Worm (Caenorhabditis elegans) whole organism, L4 larva: ENCODE data around the gene C11E4.8.

ENCODE experiments used
- F10B5.3 ChIP-seq: sonication (generic microtip); optimal IDR thresholded peaks from 2 replicates; lab custom pipeline; 2016; ENCODE audit warnings: mild to moderate bottlenecking, missing genetic modification characterization, missing compliant biosample characterization
- F37D6.2 ChIP-seq: sonication (generic microtip); optimal IDR thresholded peaks from 2 replicates; lab custom pipeline; 2016; ENCODE audit warnings: mild to moderate bottlenecking, missing genetic modification characterization, missing compliant biosample characterization
- Y105C5A.15 ChIP-seq: fragments of 200-800 bp; sonication (Bioruptor generic); IDR thresholded peaks from 2 replicates; pipeline ENCODE4 v1.3.6; 2022; ENCODE audit warnings: missing genetic modification characterization, missing compliant biosample characterization
- ZK337.2 ChIP-seq: fragments of 200-800 bp; sonication (Bioruptor generic); IDR thresholded peaks from 2 replicates; pipeline ENCODE4 v1.3.6; 2022; ENCODE audit warnings: missing genetic modification reagents, missing genetic modification characterization, missing compliant biosample characterization
- aha-1 ChIP-seq: fragments of 150-350 bp; peaks from one replicate; lab custom pipeline; 2014; ENCODE audit warnings: missing biosample characterization, missing genetic modification characterization
- aly-2 ChIP-seq: sonication (generic microtip); optimal IDR thresholded peaks from 2 replicates; lab custom pipeline; 2018; ENCODE audit warnings: missing biosample characterization, missing genetic modification characterization
- ceh-44 ChIP-seq: fragments of 200-800 bp; sonication (Bioruptor generic); IDR thresholded peaks from 2 replicates; pipeline ENCODE4 v1.3.6; 2022; ENCODE audit warnings: missing genetic modification reagents, missing genetic modification characterization, missing compliant biosample characterization
- ceh-62 ChIP-seq: sonication (generic microtip); optimal IDR thresholded peaks from 2 replicates; lab custom pipeline; 2017; ENCODE audit warnings: missing biosample characterization, missing genetic modification characterization
- cey-2 ChIP-seq: sonication (generic microtip); optimal IDR thresholded peaks from 3 replicates; lab custom pipeline; 2017; ENCODE audit warnings: missing genetic modification characterization, mild to moderate bottlenecking, missing compliant biosample characterization, antibody characterized with exemption, borderline replicate concordance; ENCODE audit not compliant: insufficient read depth
- ctbp-1 ChIP-seq: fragments of 200-800 bp; sonication (Bioruptor generic); IDR thresholded peaks from 2 replicates; pipeline ENCODE4 v1.3.6; 2022; ENCODE audit warnings: missing genetic modification reagents, missing genetic modification characterization, missing compliant biosample characterization
- daf-16 ChIP-seq, 3 experiments: sonication (generic microtip); optimal IDR thresholded peaks; 2 replicates each; lab custom pipeline; 2016 to 2017; ENCODE audit warnings: missing genetic modification characterization in 3 of 3, missing genetic modification reagents in 3 of 3, mild to moderate bottlenecking in 2 of 3, missing compliant biosample characterization in 2 of 3, missing biosample characterization in 1 of 3, moderate library complexity in 1 of 3
- daf-8 ChIP-seq: fragments of 200-800 bp; sonication (Bioruptor generic); IDR thresholded peaks from 2 replicates; pipeline ENCODE4 v1.3.6; 2022; ENCODE audit warnings: missing genetic modification characterization, missing compliant biosample characterization
- dmd-6 ChIP-seq: fragments of 200-800 bp; sonication (Bioruptor generic); IDR thresholded peaks from 2 replicates; pipeline ENCODE4 v1.3.6; 2022; ENCODE audit warnings: missing genetic modification reagents, missing genetic modification characterization, missing compliant biosample characterization
- dmd-9 ChIP-seq: fragments of 200-800 bp; sonication (Bioruptor generic); IDR thresholded peaks from 2 replicates; pipeline ENCODE4 v1.3.6; 2022; ENCODE audit warnings: missing genetic modification reagents, missing genetic modification characterization, missing compliant biosample characterization
- dpl-1 ChIP-seq: fragments of 150-350 bp; optimal IDR thresholded peaks from 2 replicates; lab custom pipeline; 2014; ENCODE audit warnings: missing biosample characterization, missing genetic modification reagents, missing genetic modification characterization
- gei-8 ChIP-seq: fragments of 200-800 bp; sonication (Bioruptor generic); optimal IDR thresholded peaks from 2 replicates; lab custom pipeline; 2018; ENCODE audit warnings: mild to moderate bottlenecking, missing genetic modification characterization, missing compliant biosample characterization
- hif-1 ChIP-seq, 2 experiments: sonication (generic microtip); optimal IDR thresholded peaks; 2 replicates each; lab custom pipeline; 2016 to 2017; ENCODE audit warnings: missing compliant biosample characterization in 2 of 2, missing genetic modification characterization in 2 of 2, missing genetic modification reagents in 2 of 2, missing genotype in 2 of 2, mild to moderate bottlenecking in 1 of 2
- hlh-30 ChIP-seq: sonication (generic microtip); optimal IDR thresholded peaks from 2 replicates; lab custom pipeline; 2017; ENCODE audit warnings: antibody characterized with exemption, mild to moderate bottlenecking, missing genetic modification characterization, missing compliant biosample characterization; ENCODE audit not compliant: insufficient read depth
- hmg-1.1 ChIP-seq: fragments of 200-800 bp; sonication (Bioruptor generic); IDR thresholded peaks from 2 replicates; pipeline ENCODE4 v1.3.6; 2022; ENCODE audit warnings: missing genetic modification reagents, missing genetic modification characterization, missing compliant biosample characterization
- jun-1 ChIP-seq: fragments of 150-350 bp; optimal IDR thresholded peaks from 2 replicates; lab custom pipeline; 2014; ENCODE audit warnings: missing biosample characterization, missing genetic modification reagents, missing genetic modification characterization
- lin-1 ChIP-seq: fragments of 200-800 bp; sonication (Bioruptor generic); IDR thresholded peaks from 2 replicates; pipeline ENCODE4 v1.3.6; 2022; ENCODE audit warnings: missing genetic modification reagents, missing genetic modification characterization, missing compliant biosample characterization
- lin-29 ChIP-seq: fragments of 200-800 bp; sonication (Bioruptor generic); IDR thresholded peaks from 2 replicates; pipeline ENCODE4 v1.3.6; 2022; ENCODE audit warnings: missing genetic modification reagents, missing genetic modification characterization, missing compliant biosample characterization
- lin-38 ChIP-seq: fragments of 200-800 bp; sonication (Bioruptor generic); IDR thresholded peaks from 2 replicates; pipeline ENCODE4 v1.3.6; 2022; ENCODE audit warnings: missing genetic modification reagents, missing genetic modification characterization, missing compliant biosample characterization
- madf-5 ChIP-seq, 2 experiments: fragments of 200-800 bp; sonication (Bioruptor generic); IDR thresholded peaks; 2 replicates each; pipeline ENCODE4 v1.3.6; 2022; ENCODE audit warnings: missing compliant biosample characterization in 2 of 2, missing genetic modification characterization in 2 of 2
- mep-1 ChIP-seq: fragments of 150-350 bp; sonication (generic microtip); optimal IDR thresholded peaks from 3 replicates; lab custom pipeline; 2014; ENCODE audit warnings: missing biosample characterization, missing genetic modification characterization
- nhr-102 ChIP-seq: sonication (generic microtip); optimal IDR thresholded peaks from 2 replicates; lab custom pipeline; 2016; ENCODE audit warnings: mild to moderate bottlenecking, missing genetic modification characterization, moderate library complexity, missing compliant biosample characterization
- nhr-237 ChIP-seq: sonication (generic microtip); optimal IDR thresholded peaks from 2 replicates; lab custom pipeline; 2017; ENCODE audit warnings: missing biosample characterization, missing genetic modification characterization
- nhr-28 ChIP-seq: fragments of 150-350 bp; optimal IDR thresholded peaks from 2 replicates; lab custom pipeline; 2014; ENCODE audit warnings: missing biosample characterization, missing genetic modification characterization
- nhr-41 ChIP-seq: fragments of 200-800 bp; sonication (Bioruptor generic); IDR thresholded peaks from 2 replicates; pipeline ENCODE4 v1.3.6; 2022; ENCODE audit warnings: missing genetic modification reagents, missing genetic modification characterization, missing compliant biosample characterization
- nhr-76 ChIP-seq: fragments of 150-350 bp; optimal IDR thresholded peaks from 2 replicates; lab custom pipeline; 2014; ENCODE audit warnings: missing biosample characterization, missing genetic modification characterization
- php-3 ChIP-seq: fragments of 200-800 bp; sonication (Bioruptor generic); IDR thresholded peaks from 2 replicates; pipeline ENCODE4 v1.3.6; 2022; ENCODE audit warnings: missing genetic modification reagents, missing genetic modification characterization, missing compliant biosample characterization
- rbr-2 ChIP-seq: sonication (generic microtip); optimal IDR thresholded peaks from 2 replicates; lab custom pipeline; 2016; ENCODE audit warnings: missing genotype, missing genetic modification characterization, missing compliant biosample characterization
- saeg-2 ChIP-seq: fragments of 200-800 bp; sonication (Bioruptor generic); IDR thresholded peaks from 2 replicates; pipeline ENCODE4 v1.3.6; 2022; ENCODE audit warnings: missing genetic modification reagents, missing genetic modification characterization, missing compliant biosample characterization
- sdz-12 ChIP-seq: fragments of 200-800 bp; sonication (Bioruptor generic); optimal IDR thresholded peaks from 2 replicates; lab custom pipeline; 2018; ENCODE audit warnings: mild to moderate bottlenecking, missing genetic modification characterization, missing compliant biosample characterization
- set-16 ChIP-seq: fragments of 200-800 bp; sonication (Bioruptor generic); IDR thresholded peaks from 2 replicates; pipeline ENCODE4 v1.3.6; 2022; ENCODE audit warnings: missing genetic modification reagents, missing genetic modification characterization, missing compliant biosample characterization
- tag-97 ChIP-seq: fragments of 200-800 bp; sonication (Bioruptor generic); IDR thresholded peaks from 2 replicates; pipeline ENCODE4 v1.3.6; 2022; ENCODE audit warnings: missing genetic modification characterization, missing compliant biosample characterization
- unc-62 ChIP-seq, 3 experiments: fragments of 150-350 bp in 1 of 3; sonication (generic microtip); optimal IDR thresholded peaks in 2 of 3; peaks in 1 of 3; 1 replicate in 1 of 3; 2 replicates in 2 of 3; lab custom pipeline; 2014 to 2017; ENCODE audit warnings: missing biosample characterization in 3 of 3, missing genetic modification characterization in 3 of 3, missing genetic modification reagents in 3 of 3, missing genotype in 1 of 3
- zag-1 ChIP-seq: fragments of 150-350 bp; optimal IDR thresholded peaks from 2 replicates; lab custom pipeline; 2014; ENCODE audit warnings: missing biosample characterization, missing genetic modification characterization
- ztf-7 ChIP-seq: fragments of 150-350 bp; optimal IDR thresholded peaks from 2 replicates; lab custom pipeline; 2014; ENCODE audit warnings: missing biosample characterization, missing genetic modification characterization

C11E4.8 gene

DNA sequence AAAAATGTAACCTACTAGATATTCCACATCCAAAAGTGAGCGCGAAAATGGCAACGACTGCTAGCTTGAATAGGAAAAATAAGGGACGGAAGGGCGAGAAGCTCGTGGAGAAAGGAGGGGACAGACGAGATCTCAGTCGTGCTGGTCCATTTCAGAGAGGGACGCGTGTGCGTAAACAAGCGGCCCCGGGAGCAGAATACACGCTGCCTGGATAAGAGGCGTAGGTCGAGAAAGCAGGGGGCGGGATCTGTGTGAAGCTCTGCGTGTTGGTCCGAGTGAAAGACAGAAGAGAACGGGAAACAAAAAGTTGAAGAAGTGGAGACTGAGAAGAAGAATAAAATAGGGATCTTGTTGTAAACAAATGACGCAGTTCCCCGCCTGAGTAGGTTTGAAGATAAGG lies 48.3 kb downstream of the C11E4.8 start, which contains the start of gene T14B1.1 (continued):
- TF ChIP-seq jun-1 (tag; lab: Kevin White, UChicago) (no peak), nhr-76 (tag; lab: Kevin White, UChicago) (no peak), nhr-237 (tag; lab: Kevin White, UChicago) (no peak), set-16 (GFP tag; lab: Robert Waterston, UW) (peak; percentile 64), nhr-41 (GFP tag; lab: Robert Waterston, UW) (no peak), nhr-102 (tag; lab: Kevin White, UChicago) (no peak), ceh-62 (tag; lab: Kevin White, UChicago) (no peak), dmd-6 (no peak), nhr-28 (tag; lab: Kevin White, UChicago) (no peak), tag-97 (GFP tag; lab: Robert Waterston, UW) (no peak), cey-2 (tag; lab: Kevin White, UChicago) (no peak), mep-1 (tag; lab: Kevin White, UChicago) (peak; percentile 64), dpl-1 (GFP tag; lab: Kevin White, UChicago) (no peak), hmg-1.1 (GFP tag; lab: Robert Waterston, UW) (peak; percentile 52; the same call in 1 of the 2 replicates), gei-8 (GFP tag; lab: Kevin White, UChicago) (no peak), aly-2 (tag; lab: Kevin White, UChicago) (no peak), hif-1 (tag; optimal IDR thresholded peaks at IDR 0.05; lab: Kevin White, UChicago) (no peak), ztf-7 (no peak), lin-38 (GFP tag; lab: Robert Waterston, UW) (no peak), sdz-12 (GFP tag; lab: Kevin White, UChicago) (no peak), F37D6.2 (no peak), lin-29 (GFP tag; lab: Robert Waterston, UW) (no peak), zag-1 (tag; lab: Kevin White, UChicago) (no peak), dmd-9 (GFP tag; lab: Robert Waterston, UW) (no peak), madf-5 (GFP tag; IDR thresholded peaks at IDR 0.05; lab: Robert Waterston, UW) (no peak), ZK337.2 (GFP tag; lab: Robert Waterston, UW) (no peak), ctbp-1 (GFP tag; lab: Robert Waterston, UW) (no peak), unc-62 (GFP tag; optimal IDR thresholded peaks at IDR 0.05 in 1 of 2; lab: Kevin White, UChicago) (peak in 1 of 2 experiments; percentile 32), unc-62 (tag; optimal IDR thresholded peaks at IDR 0.05; lab: Kevin White, UChicago) (no peak), lin-1 (no peak), aha-1 (peak; percentile 98), F10B5.3 (tag; lab: Kevin White, UChicago) (no peak), rbr-2 (tag; lab: Kevin White, UChicago) (peak; percentile 74), ceh-44 (GFP tag; lab: Robert Waterston, UW) (no peak), daf-8 (GFP tag; lab: Robert Waterston, UW) (no peak), php-3 (GFP tag; lab: Robert Waterston, UW) (no peak), saeg-2 (no peak)

DNA sequence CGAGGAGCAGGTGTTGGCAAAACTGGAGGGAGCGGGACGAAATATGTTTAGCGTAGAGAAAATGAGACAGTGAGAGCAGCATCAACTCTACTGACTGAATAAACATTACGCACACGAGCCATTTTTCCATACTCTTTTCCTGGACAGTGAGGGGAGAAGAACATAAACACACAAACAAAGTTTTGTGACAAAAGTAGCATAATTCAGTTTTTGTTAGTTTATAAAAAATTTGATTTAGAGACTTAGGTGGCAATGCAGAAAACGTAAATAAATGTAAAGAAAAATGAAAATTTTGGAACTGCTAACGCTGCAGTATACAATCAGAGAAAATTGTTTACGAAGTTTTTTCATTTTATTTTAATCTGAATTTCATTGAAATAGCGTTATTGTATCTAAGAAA lies 53.0 kb downstream of the C11E4.8 start:
- TF ChIP-seq daf-16 (GFP tag; optimal IDR thresholded peaks at IDR 0.05; lab: Kevin White, UChicago), result no peak
- TF ChIP-seq daf-16 (tag; optimal IDR thresholded peaks at IDR 0.05; lab: Kevin White, UChicago), result peak; percentile 64
- peak in 1 of 2 experiments; percentile 83 for TF ChIP-seq unc-62 (GFP tag; optimal IDR thresholded peaks at IDR 0.05 in 1 of 2; lab: Kevin White, UChicago)
- TF ChIP-seq unc-62 (tag; optimal IDR thresholded peaks at IDR 0.05; lab: Kevin White, UChicago), result no peak
- TF ChIP-seq hlh-30 (tag; lab: Kevin White, UChicago), result peak; percentile 32
- peak; percentile 30 for TF ChIP-seq nhr-28 (tag; lab: Kevin White, UChicago)
- TF ChIP-seq Y105C5A.15, result no peak
